Fruit fly (Drosophila melanogaster): ENCODE measurements around the gene hng3.

DNA sequence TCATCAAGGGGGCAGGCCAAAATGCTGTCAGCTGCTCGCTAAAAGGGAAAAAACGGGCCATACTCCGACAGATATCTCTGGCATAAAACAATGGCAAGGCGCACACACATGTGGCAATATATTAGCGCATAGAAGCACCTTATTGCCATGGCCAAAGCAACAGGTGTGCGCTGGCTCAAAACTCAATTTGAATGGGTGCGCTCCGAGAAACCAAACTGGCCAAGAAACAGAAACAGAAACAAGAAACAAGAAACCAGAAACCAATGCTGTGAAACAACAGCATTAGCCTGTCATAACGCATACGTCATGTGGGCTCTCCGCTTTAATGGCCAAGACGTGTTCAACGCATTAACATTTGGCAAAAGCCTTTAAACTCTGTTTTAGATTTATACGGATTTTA, 27.6 kb upstream of the hng3 start:
- TF ChIP-seq h (optimal IDR thresholded peaks at IDR 0.05): no peak
- TF ChIP-seq Myc (optimal IDR thresholded peaks at IDR 0.05): no peak
- TF ChIP-seq psq (optimal IDR thresholded peaks at IDR 0.05): no peak
- no peak for TF ChIP-seq Sin3A (optimal IDR thresholded peaks at IDR 0.05)
- TF ChIP-seq insv (optimal IDR thresholded peaks at IDR 0.05): no peak

Measured in Kc167 (cell line).